Worm (Caenorhabditis elegans): ENCODE results near the gene math-42.
A peak's percentile ranks its signal among the peaks of the same experiment; 100 is the strongest.
"Not testable (repeated sequence)": the region's sequence is repeated elsewhere in the genome, so short reads cannot be mapped to it uniquely, and the experiment has no call there.

The math-42 gene

ce11 chrII:2150485-2150985 lies 50.8 kb downstream of the math-42 start, which contains the start of the genes C40A11.7 and C40A11.8:
Gene C40A11.7 (minus strand): TSS chrII:2150585.
Gene C40A11.8 (minus strand): TSS chrII:2150935.
- TF ChIP-seq mep-1 (tag; optimal IDR thresholded peaks at IDR 0.05) (no peak), elt-1 (tag; optimal IDR thresholded peaks at IDR 0.05; ENCODE audit: borderline replicate concordance, insufficient read depth) (peak; percentile 74)

- TF ChIP-seq mls-2 (tag; optimal IDR thresholded peaks at IDR 0.05), result no peak
- no peak for TF ChIP-seq unc-39 (tag; optimal IDR thresholded peaks at IDR 0.05)
- TF ChIP-seq mep-1 (tag; optimal IDR thresholded peaks at IDR 0.05), result no peak
- no peak for TF ChIP-seq flh-1 (GFP tag; optimal IDR thresholded peaks at IDR 0.05)
- no peak for TF ChIP-seq sem-2 (GFP tag; optimal IDR thresholded peaks at IDR 0.05)
- TF ChIP-seq cnd-1 (tag; optimal IDR thresholded peaks at IDR 0.05), result no peak
Observed at ce11 chrII:2152455-2152854, 52.7 kb downstream of the math-42 start.

- not testable (repeated sequence) for TF ChIP-seq cnd-1 (tag; optimal IDR thresholded peaks at IDR 0.05); pha-4 (tag; optimal IDR thresholded peaks at IDR 0.05); ham-2 (GFP tag; optimal IDR thresholded peaks at IDR 0.05)
Observed at ce11 chrII:2153708-2154107, 54.0 kb downstream of the math-42 start, which contains the start of gene math-18. Gene math-18 (plus strand): TSS chrII:2154008.
